Worm (Caenorhabditis elegans): Measurements from ENCODE around the gene R09H10.6.

ce11 chrIV:10574471-10574870 is 33.9 kb upstream of the R09H10.6 start:
- no peak for TF ChIP-seq ceh-82 (tag; optimal IDR thresholded peaks at IDR 0.05)
- no peak for TF ChIP-seq ztf-4 (tag; optimal IDR thresholded peaks at IDR 0.05)
- TF ChIP-seq ceh-16 (tag; optimal IDR thresholded peaks at IDR 0.05), result no peak
- no peak for TF ChIP-seq egl-27 (tag; optimal IDR thresholded peaks at IDR 0.05)
- no peak for TF ChIP-seq snpc-4 (tag; optimal IDR thresholded peaks at IDR 0.05)
- TF ChIP-seq nhr-12 (tag; optimal IDR thresholded peaks at IDR 0.05), result no peak
- no peak for TF ChIP-seq unc-62 (GFP tag; optimal IDR thresholded peaks at IDR 0.05)
- TF ChIP-seq daf-12 (tag; optimal IDR thresholded peaks at IDR 0.05), result no peak
- no peak for TF ChIP-seq lin-15B (tag; optimal IDR thresholded peaks at IDR 0.05)
- TF ChIP-seq fos-1 (tag; optimal IDR thresholded peaks at IDR 0.05), result no peak
- no peak for TF ChIP-seq ZK546.5 (tag; optimal IDR thresholded peaks at IDR 0.05)
- no peak for TF ChIP-seq mdl-1 (tag; optimal IDR thresholded peaks at IDR 0.05)

Measured in whole organism, L3 larva.